Worm (Caenorhabditis elegans) whole organism, mixed stage, embryonic: ENCODE results near the gene rsd-2.

ENCODE experiments used
- M03D4.4 ChIP-seq: sonication (generic microtip); optimal IDR thresholded peaks from 2 replicates; lab custom pipeline; 2017; ENCODE audit warnings: mild to moderate bottlenecking, missing genetic modification characterization, missing compliant biosample characterization
- bed-3 ChIP-seq: fragments of 200-800 bp; sonication (Bioruptor generic); optimal IDR thresholded peaks from 3 replicates; lab custom pipeline; 2018; ENCODE audit warnings: mild to moderate bottlenecking, missing genetic modification characterization, moderate library complexity, missing compliant biosample characterization
- blmp-1 ChIP-seq: fragments of 150-350 bp; optimal IDR thresholded peaks from 2 replicates; lab custom pipeline; 2014; ENCODE audit warnings: missing biosample characterization, missing genetic modification characterization
- ceh-39 ChIP-seq: fragments of 150-350 bp; optimal IDR thresholded peaks from 2 replicates; lab custom pipeline; 2014; ENCODE audit warnings: missing biosample characterization, missing genetic modification characterization
- ceh-43 ChIP-seq: fragments of 200-800 bp; sonication (Bioruptor generic); optimal IDR thresholded peaks from 2 replicates; lab custom pipeline; 2018; ENCODE audit warnings: mild to moderate bottlenecking, missing genetic modification characterization, moderate library complexity, missing compliant biosample characterization
- ceh-83 ChIP-seq: fragments of 200-800 bp; sonication (Bioruptor generic); optimal IDR thresholded peaks from 2 replicates; lab custom pipeline; 2018; ENCODE audit warnings: mild to moderate bottlenecking, missing genetic modification characterization, missing compliant biosample characterization
- ces-1 ChIP-seq: fragments of 150-350 bp; optimal IDR thresholded peaks from 2 replicates; lab custom pipeline; 2014; ENCODE audit warnings: missing biosample characterization, missing genetic modification reagents, missing genetic modification characterization
- cnd-1 ChIP-seq: fragments of 200-800 bp; sonication (Bioruptor generic); optimal IDR thresholded peaks from 2 replicates; lab custom pipeline; 2018; ENCODE audit warnings: mild to moderate bottlenecking, missing genetic modification characterization, missing compliant biosample characterization
- elt-1 ChIP-seq: sonication (generic microtip); optimal IDR thresholded peaks from 2 replicates; lab custom pipeline; 2017; ENCODE audit warnings: missing genetic modification characterization, mild to moderate bottlenecking, missing compliant biosample characterization, antibody characterized with exemption, moderate library complexity, borderline replicate concordance; ENCODE audit not compliant: insufficient read depth
- elt-3 ChIP-seq: fragments of 150-350 bp; optimal IDR thresholded peaks from 2 replicates; lab custom pipeline; 2014; ENCODE audit warnings: missing biosample characterization, missing genetic modification characterization
- flh-1 ChIP-seq: fragments of 200-800 bp; sonication (Bioruptor generic); optimal IDR thresholded peaks from 2 replicates; lab custom pipeline; 2018; ENCODE audit warnings: mild to moderate bottlenecking, missing genetic modification characterization, moderate library complexity, missing compliant biosample characterization
- ham-2 ChIP-seq: fragments of 200-800 bp; sonication (Bioruptor generic); optimal IDR thresholded peaks from 2 replicates; lab custom pipeline; 2018; ENCODE audit warnings: mild to moderate bottlenecking, missing genetic modification characterization, missing compliant biosample characterization
- hlh-1 ChIP-seq: fragments of 150-350 bp; optimal IDR thresholded peaks from 2 replicates; lab custom pipeline; 2014; ENCODE audit warnings: missing biosample characterization, missing genetic modification reagents, missing genetic modification characterization
- lin-13 ChIP-seq: fragments of 150-350 bp; optimal IDR thresholded peaks from 2 replicates; lab custom pipeline; 2014; ENCODE audit warnings: missing biosample characterization, missing genetic modification characterization
- lin-32 ChIP-seq: fragments of 200-800 bp; sonication (Bioruptor generic); optimal IDR thresholded peaks from 2 replicates; lab custom pipeline; 2018; ENCODE audit warnings: mild to moderate bottlenecking, missing genetic modification characterization, missing compliant biosample characterization
- lsy-2 ChIP-seq: fragments of 150-350 bp; optimal IDR thresholded peaks from 2 replicates; lab custom pipeline; 2014; ENCODE audit warnings: missing biosample characterization, missing genetic modification characterization
- mab-5 ChIP-seq: fragments of 150-350 bp; optimal IDR thresholded peaks from 2 replicates; lab custom pipeline; 2014; ENCODE audit warnings: missing biosample characterization, missing genetic modification characterization
- mep-1 ChIP-seq: fragments of 150-350 bp; optimal IDR thresholded peaks from 2 replicates; lab custom pipeline; 2017; ENCODE audit warnings: missing biosample characterization, missing genetic modification reagents, missing genetic modification characterization, inconsistent platforms
- mls-2 ChIP-seq: sonication (generic microtip); optimal IDR thresholded peaks from 2 replicates; lab custom pipeline; 2016; ENCODE audit warnings: mild to moderate bottlenecking, missing genetic modification characterization, moderate library complexity, missing compliant biosample characterization
- nhr-12 ChIP-seq: fragments of 150-350 bp; optimal IDR thresholded peaks from 2 replicates; lab custom pipeline; 2014; ENCODE audit warnings: missing biosample characterization, missing genetic modification characterization
- nhr-2 ChIP-seq: fragments of 150-350 bp; optimal IDR thresholded peaks from 2 replicates; lab custom pipeline; 2014; ENCODE audit warnings: missing biosample characterization, missing genetic modification characterization
- nhr-28 ChIP-seq: fragments of 150-350 bp; optimal IDR thresholded peaks from 2 replicates; lab custom pipeline; 2014; ENCODE audit warnings: missing biosample characterization, missing genetic modification characterization
- pha-4 ChIP-seq: fragments of 150-350 bp; optimal IDR thresholded peaks from 2 replicates; lab custom pipeline; 2018; ENCODE audit warnings: missing biosample characterization, missing genetic modification reagents, missing genetic modification characterization
- sem-2 ChIP-seq: fragments of 200-800 bp; sonication (Bioruptor generic); optimal IDR thresholded peaks from 2 replicates; lab custom pipeline; 2018; ENCODE audit warnings: mild to moderate bottlenecking, missing genetic modification characterization, missing compliant biosample characterization
- snpc-4 ChIP-seq: fragments of 150-350 bp; optimal IDR thresholded peaks from 2 replicates; lab custom pipeline; 2014; ENCODE audit warnings: missing biosample characterization, missing genetic modification characterization
- sptf-1 ChIP-seq: sonication (generic microtip); optimal IDR thresholded peaks from 2 replicates; lab custom pipeline; 2017; ENCODE audit warnings: mild to moderate bottlenecking, missing genetic modification characterization, moderate library complexity, missing compliant biosample characterization
- tbx-8 ChIP-seq: fragments of 200-800 bp; sonication (Bioruptor generic); optimal IDR thresholded peaks from 2 replicates; lab custom pipeline; 2018; ENCODE audit warnings: mild to moderate bottlenecking, missing genetic modification characterization, moderate library complexity, missing compliant biosample characterization
- unc-120 ChIP-seq: sonication (generic microtip); optimal IDR thresholded peaks from 2 replicates; lab custom pipeline; 2017; ENCODE audit warnings: missing genetic modification characterization, missing compliant biosample characterization; ENCODE audit not compliant: poor library complexity, severe bottlenecking
- unc-39 ChIP-seq: fragments of 150-350 bp; optimal IDR thresholded peaks from 2 replicates; lab custom pipeline; 2014; ENCODE audit warnings: missing biosample characterization, missing genetic modification characterization
- unc-62 ChIP-seq: fragments of 150-350 bp; optimal IDR thresholded peaks from 2 replicates; lab custom pipeline; 2014; ENCODE audit warnings: missing biosample characterization, missing genetic modification reagents, missing genetic modification characterization
- zip-8 ChIP-seq: fragments of 150-350 bp; optimal IDR thresholded peaks from 2 replicates; lab custom pipeline; 2014; ENCODE audit warnings: missing biosample characterization, missing genetic modification characterization
- ztf-11 ChIP-seq: fragments of 150-350 bp; optimal IDR thresholded peaks from 2 replicates; lab custom pipeline; 2014; ENCODE audit warnings: missing biosample characterization, missing genetic modification characterization

Gene rsd-2

DNA sequence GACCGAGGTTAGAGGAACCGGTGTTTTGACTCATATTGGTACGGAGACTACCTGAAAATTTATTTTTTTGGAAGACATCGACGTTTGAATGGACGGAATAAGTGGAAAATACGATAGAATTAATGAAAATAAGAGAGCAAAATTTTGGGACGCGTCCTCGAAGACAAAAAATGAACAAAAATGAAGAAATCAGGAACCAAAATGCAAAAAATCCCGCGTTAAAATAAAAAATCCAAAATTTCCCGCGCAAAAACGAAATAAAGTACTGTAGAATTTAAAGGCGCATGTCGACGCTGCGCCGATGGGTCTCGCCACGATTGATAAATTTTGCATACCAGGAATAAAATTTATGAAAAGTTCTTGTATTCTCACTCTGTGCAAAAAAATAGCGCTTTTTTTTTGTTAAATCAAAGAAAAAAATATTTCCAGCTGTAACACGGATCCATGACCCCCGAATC, 27.9 kb downstream of the rsd-2 start, which contains the start of gene puf-3:
Gene puf-3 (minus strand): TSS at position 51 of the 458 bp plus-strand sequence.
- TF ChIP-seq unc-62 (no peak), ceh-39 (tag; lab: Kevin White, UChicago) (no peak), zip-8 (tag; lab: Kevin White, UChicago) (no peak), lin-32 (GFP tag; lab: Kevin White, UChicago) (no peak), nhr-28 (tag; lab: Kevin White, UChicago) (no peak), ham-2 (no peak), tbx-8 (GFP tag; lab: Kevin White, UChicago) (no peak), bed-3 (GFP tag; lab: Kevin White, UChicago) (no peak), elt-3 (tag; lab: Kevin White, UChicago) (no peak), nhr-12 (tag; lab: Kevin White, UChicago) (no peak), ceh-43 (no peak), lin-13 (no peak), unc-39 (tag; lab: Kevin White, UChicago) (no peak), ztf-11 (no peak), ces-1 (GFP tag; lab: Kevin White, UChicago) (no peak), mab-5 (no peak), cnd-1 (tag; lab: Kevin White, UChicago) (no peak), flh-1 (GFP tag; lab: Kevin White, UChicago) (no peak)

DNA sequence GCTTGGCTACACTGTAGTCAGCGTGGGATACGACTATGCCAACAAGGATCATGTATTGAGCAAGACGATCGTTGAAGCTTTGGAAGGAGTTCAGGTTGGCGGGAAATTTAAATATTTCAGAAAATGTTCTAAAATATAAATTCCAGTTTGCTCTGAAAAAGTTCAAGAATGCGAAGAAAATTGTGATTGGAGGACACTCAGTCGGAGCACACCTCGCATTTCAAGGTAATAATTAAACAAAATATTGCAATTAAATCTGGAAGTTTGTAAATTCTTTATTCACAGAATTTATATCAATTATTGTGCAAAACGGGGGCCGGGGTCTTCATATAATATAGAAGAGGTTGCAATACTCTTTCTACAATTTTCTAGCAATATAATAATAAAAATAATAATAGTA, 30.0 kb downstream of the rsd-2 start:
- TF ChIP-seq mls-2 (no peak), flh-1 (GFP tag; lab: Kevin White, UChicago) (no peak), ces-1 (GFP tag; lab: Kevin White, UChicago) (no peak), sem-2 (GFP tag; lab: Kevin White, UChicago) (no peak), blmp-1 (no peak), tbx-8 (GFP tag; lab: Kevin White, UChicago) (no peak), mab-5 (no peak), ceh-83 (GFP tag; lab: Kevin White, UChicago) (no peak), pha-4 (tag; lab: Kevin White, UChicago) (no peak), sptf-1 (tag; lab: Kevin White, UChicago) (no peak)

- no peak for TF ChIP-seq cnd-1 (tag; lab: Kevin White, UChicago)
- TF ChIP-seq unc-39 (tag; lab: Kevin White, UChicago), result no peak
- TF ChIP-seq M03D4.4, result no peak
Observed at ce11 chrIV:13508924-13509323, 31.1 kb downstream of the rsd-2 start, which contains the start of gene afmd-2. Gene afmd-2 (plus strand): TSS chrIV:13509224.

DNA sequence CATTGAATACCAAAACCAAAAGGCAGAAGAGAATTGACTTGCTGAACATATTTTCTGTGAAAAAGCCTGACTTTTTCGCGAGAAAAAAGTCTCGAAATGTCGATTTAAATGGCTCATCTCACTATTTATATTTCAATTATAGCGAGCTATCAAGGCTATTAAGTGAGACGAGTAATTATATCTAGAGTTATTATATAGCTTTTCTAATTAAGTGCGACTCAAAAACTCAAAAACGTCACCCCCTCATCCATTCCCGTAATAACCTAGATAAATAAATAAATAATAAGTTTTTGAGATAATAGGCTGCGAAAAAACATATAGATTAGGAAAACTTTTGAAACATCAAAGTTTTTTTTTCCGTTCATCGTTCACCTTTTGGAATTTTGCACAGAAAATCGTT, 34.4 kb downstream of the rsd-2 start, which contains the start of gene nlp-17:
Gene nlp-17 (minus strand): TSS at position 101 of the 400 bp plus-strand sequence.
- TF ChIP-seq sptf-1 (tag; lab: Kevin White, UChicago), result no peak
- no peak for TF ChIP-seq nhr-2
- no peak for TF ChIP-seq mep-1 (tag; lab: Kevin White, UChicago)
- TF ChIP-seq blmp-1, result no peak
- TF ChIP-seq lsy-2 (tag; lab: Kevin White, UChicago), result no peak
- no peak for TF ChIP-seq nhr-12 (tag; lab: Kevin White, UChicago)
- no peak for TF ChIP-seq ham-2
- TF ChIP-seq, all 35 proteins: peak for 0

ce11 chrIV:13505144-13505543, 34.9 kb downstream of the rsd-2 start, which contains the start of gene seld-1:
Gene seld-1 (plus strand): TSS chrIV:13505444.
- TF ChIP-seq ces-1 (GFP tag; lab: Kevin White, UChicago) (no peak), flh-1 (GFP tag; lab: Kevin White, UChicago) (no peak), bed-3 (GFP tag; lab: Kevin White, UChicago) (no peak), ceh-43 (no peak), hlh-1 (tag; lab: Kevin White, UChicago) (no peak), unc-120 (no peak), tbx-8 (GFP tag; lab: Kevin White, UChicago) (no peak), elt-1 (tag; lab: Kevin White, UChicago) (no peak), nhr-12 (tag; lab: Kevin White, UChicago) (no peak), sptf-1 (tag; lab: Kevin White, UChicago) (no peak), unc-62 (no peak), snpc-4 (tag; lab: Kevin White, UChicago) (no peak), ceh-83 (GFP tag; lab: Kevin White, UChicago) (no peak), lsy-2 (tag; lab: Kevin White, UChicago) (no peak), lin-32 (GFP tag; lab: Kevin White, UChicago) (no peak), zip-8 (tag; lab: Kevin White, UChicago) (no peak)
